Fruit fly (Drosophila melanogaster) whole organism, embryonic: Measurements from ENCODE around the gene FoxL1.
A peak's percentile ranks its signal among the peaks of the same experiment; 100 is the strongest.

ENCODE experiments used
- Atf-2 ChIP-seq: fragments of 200-800 bp; sonication (Bioruptor generic); optimal IDR thresholded peaks from 2 replicates; lab custom pipeline; 2016; ENCODE audit warnings: missing biosample characterization, missing genetic modification characterization
- Atf6 ChIP-seq: fragments of 200-800 bp; sonication (Bioruptor generic); IDR thresholded peaks from 2 replicates; pipeline ENCODE4 v1.3.6; 2022; ENCODE audit warnings: missing biosample characterization, missing genetic modification characterization
- CG10462 ChIP-seq: fragments of 200-800 bp; sonication (Bioruptor generic); optimal IDR thresholded peaks from 2 replicates; lab custom pipeline; 2016; ENCODE audit warnings: missing biosample characterization, missing genetic modification characterization
- CG12391 ChIP-seq: fragments of 200-800 bp; sonication (Bioruptor generic); optimal IDR thresholded peaks from 3 replicates; lab custom pipeline; 2018; ENCODE audit warnings: missing biosample characterization, mild to moderate bottlenecking, missing genetic modification characterization, moderate library complexity
- CG12942 ChIP-seq: fragments of 200-800 bp; sonication (Bioruptor generic); optimal IDR thresholded peaks from 3 replicates; lab custom pipeline; 2016; ENCODE audit warnings: missing biosample characterization, missing genetic modification characterization
- CG13123 ChIP-seq: fragments of 200-800 bp; sonication (Bioruptor generic); optimal IDR thresholded peaks from 2 replicates; lab custom pipeline; 2016; ENCODE audit warnings: missing biosample characterization, missing genetic modification characterization
- CG14050 ChIP-seq: fragments of 200-800 bp; sonication (Bioruptor generic); IDR thresholded peaks from 3 replicates; pipeline ENCODE4 v1.3.6; 2022; ENCODE audit warnings: missing biosample characterization, missing genetic modification characterization
- CG17568 ChIP-seq: fragments of 200-800 bp; sonication (Bioruptor generic); optimal IDR thresholded peaks from 2 replicates; lab custom pipeline; 2018; ENCODE audit warnings: missing biosample characterization, mild to moderate bottlenecking, missing genetic modification characterization, moderate library complexity
- CG18764 ChIP-seq: fragments of 200-800 bp; sonication (Bioruptor generic); optimal IDR thresholded peaks from 3 replicates; lab custom pipeline; 2016; ENCODE audit warnings: missing biosample characterization, missing genetic modification characterization
- CG2678 ChIP-seq: fragments of 200-800 bp; sonication (Bioruptor generic); optimal IDR thresholded peaks from 3 replicates; lab custom pipeline; 2019; ENCODE audit warnings: missing biosample characterization, mild to moderate bottlenecking, missing genetic modification characterization, moderate library complexity
- CG3407 ChIP-seq: fragments of 200-800 bp; sonication (Bioruptor generic); optimal IDR thresholded peaks from 2 replicates; lab custom pipeline; 2018; ENCODE audit warnings: missing biosample characterization, mild to moderate bottlenecking, missing genetic modification characterization
- CG4404 ChIP-seq: fragments of 200-800 bp; sonication (Bioruptor generic); IDR thresholded peaks from 2 replicates; pipeline ENCODE4 v1.3.6; 2022; ENCODE audit warnings: missing biosample characterization, missing genetic modification characterization
- CG6791 ChIP-seq: fragments of 200-800 bp; sonication (Bioruptor generic); IDR thresholded peaks from 3 replicates; pipeline ENCODE4 v1.3.6; 2022; ENCODE audit warnings: missing biosample characterization, missing genetic modification characterization; ENCODE audit not compliant: partially characterized antibody
- CG8089 ChIP-seq: fragments of 200-800 bp; sonication (Bioruptor generic); optimal IDR thresholded peaks from 3 replicates; lab custom pipeline; 2016; ENCODE audit warnings: missing biosample characterization, missing genetic modification characterization
- CG8359 ChIP-seq: fragments of 200-800 bp; sonication (Bioruptor generic); optimal IDR thresholded peaks from 2 replicates; lab custom pipeline; 2017; ENCODE audit warnings: missing biosample characterization, mild to moderate bottlenecking, missing genetic modification characterization, borderline replicate concordance
- CG9932 ChIP-seq: fragments of 200-800 bp; sonication (Bioruptor generic); IDR thresholded peaks from 2 replicates; pipeline ENCODE4 v1.3.6; 2022; ENCODE audit warnings: missing biosample characterization, missing genetic modification characterization
- CrebB ChIP-seq: fragments of 200-800 bp; sonication (Bioruptor generic); optimal IDR thresholded peaks from 3 replicates; lab custom pipeline; 2018; ENCODE audit warnings: missing biosample characterization, mild to moderate bottlenecking, missing genetic modification characterization
- Dbx ChIP-seq: fragments of 200-800 bp; sonication (Bioruptor generic); IDR thresholded peaks from 3 replicates; pipeline ENCODE4 v1.3.6; 2022; ENCODE audit warnings: missing biosample characterization, missing genetic modification characterization
- Dfd ChIP-seq, 2 experiments: fragments of >200 bp; optimal IDR thresholded peaks; 2 replicates each; lab custom pipeline; 2017; ENCODE audit warnings: missing biosample characterization in 2 of 2, missing genetic modification characterization in 2 of 2
- Dll ChIP-seq: fragments of 200-800 bp; sonication (Bioruptor generic); IDR thresholded peaks from 4 replicates; pipeline ENCODE4 v1.3.6; 2022; ENCODE audit warnings: missing biosample characterization, missing genetic modification characterization; ENCODE audit not compliant: partially characterized antibody
- Doc3 ChIP-seq: fragments of 200-800 bp; sonication (Bioruptor generic); IDR thresholded peaks from 3 replicates; pipeline ENCODE4 v1.3.6; 2022; ENCODE audit warnings: missing biosample characterization, missing genetic modification characterization; ENCODE audit not compliant: partially characterized antibody
- HHEX ChIP-seq: fragments of 200-800 bp; sonication (Bioruptor generic); optimal IDR thresholded peaks from 3 replicates; lab custom pipeline; 2017; ENCODE audit warnings: missing biosample characterization, mild to moderate bottlenecking, missing genetic modification characterization, missing genetic modification reagents
- Hsf ChIP-seq: fragments of 200-800 bp; sonication (Bioruptor generic); optimal IDR thresholded peaks from 3 replicates; lab custom pipeline; 2016; ENCODE audit warnings: missing biosample characterization, missing genetic modification characterization
- Meics ChIP-seq: fragments of 200-800 bp; sonication (Bioruptor generic); optimal IDR thresholded peaks from 2 replicates; lab custom pipeline; 2017; ENCODE audit warnings: missing biosample characterization, mild to moderate bottlenecking, missing genetic modification characterization
- NC2α ChIP-seq: fragments of 200-800 bp; sonication (Bioruptor generic); optimal IDR thresholded peaks from 2 replicates; lab custom pipeline; 2016; ENCODE audit warnings: missing biosample characterization, missing genetic modification characterization
- Sry-δ ChIP-seq: fragments of 200-800 bp; sonication (Bioruptor generic); optimal IDR thresholded peaks from 2 replicates; lab custom pipeline; 2016; ENCODE audit warnings: missing biosample characterization, missing genetic modification characterization
- ab ChIP-seq: fragments of 200-800 bp; sonication (Bioruptor generic); optimal IDR thresholded peaks from 2 replicates; lab custom pipeline; 2016; ENCODE audit warnings: missing biosample characterization, missing genetic modification characterization
- btn ChIP-seq: fragments of 200-800 bp; sonication (Bioruptor generic); optimal IDR thresholded peaks from 2 replicates; lab custom pipeline; 2016; ENCODE audit warnings: missing biosample characterization, missing genetic modification characterization
- cas ChIP-seq: fragments of 200-800 bp; sonication (Bioruptor generic); IDR thresholded peaks from 2 replicates; pipeline ENCODE4 v1.3.6; 2022; ENCODE audit warnings: missing biosample characterization, missing genetic modification characterization
- cwo ChIP-seq: fragments of 200-800 bp; sonication (Bioruptor generic); optimal IDR thresholded peaks from 3 replicates; lab custom pipeline; 2017; ENCODE audit warnings: missing biosample characterization, missing genetic modification characterization, mild to moderate bottlenecking, moderate library complexity, missing genetic modification reagents
- dmrt99B ChIP-seq: fragments of 200-800 bp; sonication (Bioruptor generic); optimal IDR thresholded peaks from 2 replicates; lab custom pipeline; 2018; ENCODE audit warnings: missing biosample characterization, mild to moderate bottlenecking, missing genetic modification characterization, moderate library complexity
- dysf ChIP-seq: fragments of 200-800 bp; sonication (Bioruptor generic); IDR thresholded peaks from 3 replicates; pipeline ENCODE4 v1.3.6; 2022; ENCODE audit warnings: missing biosample characterization, missing genetic modification characterization
- fd3F ChIP-seq: fragments of 200-800 bp; sonication (Bioruptor generic); optimal IDR thresholded peaks from 2 replicates; lab custom pipeline; 2018; ENCODE audit warnings: missing biosample characterization, mild to moderate bottlenecking, missing genetic modification characterization, moderate library complexity
- gfzf ChIP-seq: fragments of 200-800 bp; sonication (Bioruptor generic); optimal IDR thresholded peaks from 2 replicates; lab custom pipeline; 2016; ENCODE audit warnings: missing biosample characterization, mild to moderate bottlenecking, missing genetic modification characterization, moderate library complexity
- hth ChIP-seq: fragments of >200 bp; optimal IDR thresholded peaks from 2 replicates; lab custom pipeline; 2017; ENCODE audit warnings: inconsistent platforms
- ken ChIP-seq: fragments of 200-800 bp; sonication (Bioruptor generic); IDR thresholded peaks from 3 replicates; pipeline ENCODE4 v1.3.6; 2022; ENCODE audit warnings: missing biosample characterization, missing genetic modification characterization
- maf-S ChIP-seq: fragments of 200-800 bp; sonication (Bioruptor generic); optimal IDR thresholded peaks from 2 replicates; lab custom pipeline; 2016; ENCODE audit warnings: missing biosample characterization, missing genetic modification characterization
- pan ChIP-seq, 4 experiments: fragments of >200 bp in 3 of 4; fragments of 200-800 bp in 1 of 4; sonication (Bioruptor generic) in 1 of 4; optimal IDR thresholded peaks in 3 of 4; IDR thresholded peaks in 1 of 4; 2 replicates each; pipeline versions ENCODE4 v1.3.6 to Lab custom; 2017 to 2022; ENCODE audit warnings: missing biosample characterization in 2 of 4, missing genetic modification characterization in 2 of 4, mixed read lengths in 1 of 4
- pb ChIP-seq: fragments of 200-800 bp; sonication (Bioruptor generic); optimal IDR thresholded peaks from 3 replicates; lab custom pipeline; 2016; ENCODE audit warnings: missing biosample characterization, missing genetic modification characterization
- phol ChIP-seq: fragments of 200-800 bp; sonication (Bioruptor generic); optimal IDR thresholded peaks from 3 replicates; lab custom pipeline; 2018; ENCODE audit warnings: missing biosample characterization, mild to moderate bottlenecking, missing genetic modification characterization, moderate library complexity
- pita ChIP-seq: fragments of 200-800 bp; sonication (Bioruptor generic); optimal IDR thresholded peaks from 2 replicates; lab custom pipeline; 2017; ENCODE audit warnings: missing biosample characterization, mild to moderate bottlenecking, missing genetic modification characterization
- psq ChIP-seq: fragments of 200-800 bp; sonication (Bioruptor generic); optimal IDR thresholded peaks from 2 replicates; lab custom pipeline; 2017; ENCODE audit warnings: missing biosample characterization, missing genetic modification characterization
- salm ChIP-seq: fragments of 200-800 bp; sonication (Bioruptor generic); optimal IDR thresholded peaks from 2 replicates; lab custom pipeline; 2018; ENCODE audit warnings: missing biosample characterization, mild to moderate bottlenecking, missing genetic modification characterization
- sd ChIP-seq: fragments of 200-800 bp; sonication (Bioruptor generic); optimal IDR thresholded peaks from 3 replicates; lab custom pipeline; 2018; ENCODE audit warnings: missing biosample characterization, mild to moderate bottlenecking, missing genetic modification characterization, moderate library complexity
- sug ChIP-seq: fragments of 200-800 bp; optimal IDR thresholded peaks from 2 replicates; lab custom pipeline; 2019; ENCODE audit warnings: missing biosample characterization, mild to moderate bottlenecking, missing genetic modification characterization, moderate library complexity
- usp ChIP-seq: fragments of >200 bp; optimal IDR thresholded peaks from 2 replicates; lab custom pipeline; 2017; ENCODE audit warnings: missing biosample characterization, missing genetic modification characterization
- wdn ChIP-seq: fragments of 200-800 bp; sonication (Bioruptor generic); IDR thresholded peaks from 2 replicates; pipeline ENCODE4 v1.3.6; 2022; ENCODE audit warnings: missing biosample characterization, missing genetic modification characterization
- wek ChIP-seq: fragments of 200-800 bp; sonication (Bioruptor generic); optimal IDR thresholded peaks from 3 replicates; lab custom pipeline; 2018; ENCODE audit warnings: missing biosample characterization, mild to moderate bottlenecking, missing genetic modification characterization, moderate library complexity
- wor ChIP-seq: fragments of 200-800 bp; sonication (Bioruptor generic); IDR thresholded peaks from 2 replicates; pipeline ENCODE4 v1.3.6; 2022; ENCODE audit warnings: missing biosample characterization, missing genetic modification characterization

Gene FoxL1

DNA sequence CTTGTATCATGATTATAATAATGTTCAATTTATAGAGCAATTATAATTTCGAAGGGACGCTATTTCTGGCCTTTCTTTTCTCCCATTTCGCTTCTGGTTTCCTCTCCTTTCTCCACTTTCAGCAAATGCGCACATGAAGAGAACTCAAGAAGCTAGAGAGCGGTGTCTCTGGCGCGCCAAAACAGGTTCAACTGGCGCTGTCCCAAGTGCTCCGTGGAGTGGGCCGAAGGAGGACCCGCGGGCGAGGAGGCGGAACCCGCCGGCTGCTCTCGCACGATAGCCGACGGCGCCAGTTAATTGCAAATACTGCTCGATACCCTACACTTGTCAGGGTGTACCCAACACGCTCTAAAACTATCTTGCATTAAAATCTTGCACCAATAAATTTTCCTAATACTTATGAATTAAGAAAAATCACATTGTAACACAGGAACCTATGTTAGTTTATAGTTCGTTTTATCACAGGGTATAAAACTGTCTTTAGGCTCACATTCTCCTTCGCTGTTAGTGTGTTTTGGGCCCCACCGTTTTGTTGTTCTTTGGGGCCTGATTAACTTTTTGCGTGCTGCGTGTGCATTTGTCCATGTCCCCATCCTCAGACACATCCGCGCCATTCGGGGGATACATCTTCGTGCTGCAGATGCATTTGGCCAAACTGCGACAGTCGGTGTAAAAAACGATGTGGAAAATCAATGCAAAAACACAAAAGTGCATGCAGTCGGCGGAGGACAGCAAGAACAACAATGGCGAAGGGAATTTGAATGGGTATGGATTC lies 51.7 kb downstream of the FoxL1 start (continued):
- TF ChIP-seq CG2678 (tag; lab: Kevin White, UChicago) (peak; percentile 91), CG17568 (GFP tag; lab: Kevin White, UChicago) (no peak), Hsf (GFP tag; lab: Kevin White, UChicago) (peak; percentile 92), Sry-δ (GFP tag; lab: Kevin White, UChicago) (peak; percentile 51), wdn (peak; percentile 88), maf-S (GFP tag; lab: Kevin White, UChicago) (peak; percentile 86), NC2α (GFP tag; lab: Kevin White, UChicago) (peak; percentile 72), fd3F (GFP tag; lab: Kevin White, UChicago) (peak; percentile 90), CG3407 (GFP tag; lab: Kevin White, UChicago) (peak; percentile 62), gfzf (GFP tag; lab: Kevin White, UChicago) (no peak), CrebB (tag; lab: Kevin White, UChicago) (peak; percentile 79), usp (GFP tag; lab: Kevin White, UChicago) (no peak), Dfd (GFP tag; optimal IDR thresholded peaks at IDR 0.05; lab: Kevin White, UChicago) (no peak), cwo (peak; percentile 79), CG14050 (GFP tag; lab: Robert Waterston, UW) (peak; percentile 90), pb (peak; percentile 88), wor (GFP tag; lab: Robert Waterston, UW) (peak; percentile 89), sd (tag; lab: Kevin White, UChicago) (peak; percentile 65), btn (peak; percentile 75), phol (tag; lab: Kevin White, UChicago) (peak; percentile 80), pita (GFP tag; lab: Kevin White, UChicago) (no peak), ken (GFP tag; lab: Robert Waterston, UW) (peak; percentile 94), CG8359 (GFP tag; lab: Kevin White, UChicago) (peak; percentile 26), CG12942 (GFP tag; lab: Kevin White, UChicago) (peak; percentile 79), dmrt99B (tag; lab: Kevin White, UChicago) (peak; percentile 87), Dbx (GFP tag; lab: Robert Waterston, UW) (peak; percentile 94), Atf-2 (peak; percentile 86), CG6791 (GFP tag; lab: Robert Waterston, UW) (no peak), hth (lab: Kevin White, UChicago) (no peak), dysf (GFP tag; lab: Robert Waterston, UW) (peak; percentile 96), psq (GFP tag; lab: Kevin White, UChicago) (peak; percentile 41), sug (tag; lab: Kevin White, UChicago) (peak; percentile 56), salm (peak; percentile 72), CG4404 (peak; percentile 75), Dll (GFP tag; lab: Robert Waterston, UW) (no peak), CG10462 (GFP tag; lab: Kevin White, UChicago) (peak; percentile 36), CG13123 (GFP tag; lab: Kevin White, UChicago) (peak; percentile 69), HHEX (GFP tag; lab: Kevin White, UChicago) (peak; percentile 85), Atf6 (GFP tag; lab: Robert Waterston, UW) (peak; percentile 95), cas (GFP tag; lab: Robert Waterston, UW) (peak; percentile 87), ab (peak; percentile 78), CG8089 (GFP tag; lab: Kevin White, UChicago) (peak; percentile 86), pan (optimal IDR thresholded peaks at IDR 0.05; lab: Kevin White, UChicago) (no peak), pan (GFP tag; optimal IDR thresholded peaks at IDR 0.05 in 1 of 2, IDR thresholded peaks at IDR 0.05 in 1 of 2) (peak in 1 of 2 experiments; percentile 94), CG12391 (tag; lab: Kevin White, UChicago) (peak; percentile 77), CG18764 (GFP tag; lab: Kevin White, UChicago) (peak; percentile 58), Meics (GFP tag; lab: Kevin White, UChicago) (peak; percentile 85), Doc3 (GFP tag; lab: Robert Waterston, UW) (no peak), wek (GFP tag; lab: Kevin White, UChicago) (peak; percentile 22), CG9932 (GFP tag; lab: Robert Waterston, UW) (peak; percentile 93)
